Fruit fly (Drosophila melanogaster) whole organism, embryonic: ENCODE measurements around the gene CG15044.
A peak's percentile ranks its signal among the peaks of the same experiment; 100 is the strongest.

Experiments used
- Atf3 ChIP-seq: fragments of 200-800 bp; sonication (Bioruptor generic); optimal IDR thresholded peaks from 3 replicates; lab custom pipeline; 2016; ENCODE audit warnings: missing biosample characterization, missing genetic modification characterization
- B-H2 ChIP-seq: fragments of 200-800 bp; sonication (Bioruptor generic); optimal IDR thresholded peaks from 2 replicates; lab custom pipeline; 2018; ENCODE audit warnings: missing biosample characterization, mild to moderate bottlenecking, missing genetic modification characterization
- CG12299 ChIP-seq: fragments of 200-800 bp; sonication (Bioruptor generic); optimal IDR thresholded peaks from 2 replicates; lab custom pipeline; 2018; ENCODE audit warnings: missing biosample characterization, mild to moderate bottlenecking, missing genetic modification characterization
- CG12769 ChIP-seq: fragments of 200-800 bp; sonication (Bioruptor generic); optimal IDR thresholded peaks from 2 replicates; lab custom pipeline; 2019; ENCODE audit warnings: missing biosample characterization, mild to moderate bottlenecking, missing genetic modification characterization, moderate library complexity
- CG12942 ChIP-seq: fragments of 200-800 bp; sonication (Bioruptor generic); optimal IDR thresholded peaks from 3 replicates; lab custom pipeline; 2016; ENCODE audit warnings: missing biosample characterization, missing genetic modification characterization
- CG14965 ChIP-seq: fragments of 200-800 bp; sonication (Bioruptor generic); optimal IDR thresholded peaks from 2 replicates; lab custom pipeline; 2016; ENCODE audit warnings: missing biosample characterization, missing genetic modification characterization, borderline replicate concordance
- CG15269 ChIP-seq: fragments of 200-800 bp; sonication (Bioruptor generic); optimal IDR thresholded peaks from 2 replicates; lab custom pipeline; 2018; ENCODE audit warnings: missing biosample characterization, mild to moderate bottlenecking, missing genetic modification characterization, moderate library complexity
- CG17328 ChIP-seq: fragments of 200-800 bp; sonication (Bioruptor generic); IDR thresholded peaks from 2 replicates; pipeline ENCODE4 v1.3.6; 2022; ENCODE audit warnings: missing biosample characterization, missing genetic modification characterization
- CG30020 ChIP-seq: fragments of 200-800 bp; optimal IDR thresholded peaks from 2 replicates; lab custom pipeline; 2019; ENCODE audit warnings: missing biosample characterization, mild to moderate bottlenecking, missing genetic modification characterization, moderate library complexity
- CG30403 ChIP-seq: fragments of 200-800 bp; sonication (Bioruptor generic); optimal IDR thresholded peaks from 3 replicates; lab custom pipeline; 2016; ENCODE audit warnings: missing biosample characterization, missing genetic modification characterization
- CG34376 ChIP-seq: fragments of 200-800 bp; sonication (Bioruptor generic); optimal IDR thresholded peaks from 2 replicates; lab custom pipeline; 2018; ENCODE audit warnings: missing biosample characterization, mild to moderate bottlenecking, missing genetic modification characterization
- CG4617 ChIP-seq: fragments of 200-800 bp; sonication (Bioruptor generic); optimal IDR thresholded peaks from 3 replicates; lab custom pipeline; 2016; ENCODE audit warnings: missing biosample characterization, missing genetic modification characterization, borderline replicate concordance
- CG5180 ChIP-seq: fragments of 200-800 bp; sonication (Bioruptor generic); optimal IDR thresholded peaks from 3 replicates; lab custom pipeline; 2017; ENCODE audit warnings: missing biosample characterization, missing genetic modification characterization, mild to moderate bottlenecking, moderate library complexity, missing genetic modification reagents
- CG7987 ChIP-seq: fragments of 200-800 bp; sonication (Bioruptor generic); optimal IDR thresholded peaks from 2 replicates; lab custom pipeline; 2018; ENCODE audit warnings: missing biosample characterization, mild to moderate bottlenecking, missing genetic modification characterization, moderate library complexity
- CG9437 ChIP-seq: fragments of 200-800 bp; sonication (Bioruptor generic); optimal IDR thresholded peaks from 2 replicates; lab custom pipeline; 2018; ENCODE audit warnings: missing biosample characterization, mild to moderate bottlenecking, missing genetic modification characterization
- CoRest ChIP-seq: fragments of 200-800 bp; sonication (Bioruptor generic); optimal IDR thresholded peaks from 3 replicates; lab custom pipeline; 2018; ENCODE audit warnings: missing biosample characterization, mild to moderate bottlenecking, missing genetic modification characterization, moderate library complexity
- Hmr ChIP-seq: fragments of 200-800 bp; sonication (Bioruptor generic); optimal IDR thresholded peaks from 3 replicates; lab custom pipeline; 2017; ENCODE audit warnings: mild to moderate bottlenecking, missing biosample characterization, missing genetic modification reagents, missing genetic modification characterization
- Hr78 ChIP-seq, 2 experiments: fragments of 200-800 bp in 1 of 2; fragments of >200 bp in 1 of 2; sonication (Bioruptor generic) in 1 of 2; optimal IDR thresholded peaks; 2 replicates each; lab custom pipeline; 2017 to 2019; ENCODE audit warnings: missing biosample characterization in 2 of 2, missing genetic modification characterization in 2 of 2, mild to moderate bottlenecking in 1 of 2, moderate library complexity in 1 of 2
- MESR4 ChIP-seq: fragments of 200-800 bp; sonication (Bioruptor generic); optimal IDR thresholded peaks from 2 replicates; lab custom pipeline; 2018; ENCODE audit warnings: missing biosample characterization, mild to moderate bottlenecking, missing genetic modification characterization, moderate library complexity
- Max ChIP-seq: fragments of 200-800 bp; sonication (Bioruptor generic); optimal IDR thresholded peaks from 2 replicates; lab custom pipeline; 2016; ENCODE audit warnings: missing biosample characterization, mild to moderate bottlenecking, missing genetic modification characterization
- Neu2 ChIP-seq: fragments of 200-800 bp; sonication (Bioruptor generic); optimal IDR thresholded peaks from 3 replicates; lab custom pipeline; 2016; ENCODE audit warnings: missing biosample characterization, missing genetic modification characterization, borderline replicate concordance
- Nf-YA ChIP-seq: fragments of 200-800 bp; sonication (Bioruptor generic); IDR thresholded peaks from 2 replicates; pipeline ENCODE4 v1.3.6; 2022; ENCODE audit warnings: missing biosample characterization, missing genetic modification characterization
- Nf-YC ChIP-seq: fragments of 200-800 bp; optimal IDR thresholded peaks from 3 replicates; lab custom pipeline; 2019; ENCODE audit warnings: missing biosample characterization, mild to moderate bottlenecking, missing genetic modification characterization, moderate library complexity
- Oli ChIP-seq: fragments of 200-800 bp; sonication (Bioruptor generic); optimal IDR thresholded peaks from 2 replicates; lab custom pipeline; 2018; ENCODE audit warnings: missing biosample characterization, mild to moderate bottlenecking, missing genetic modification characterization, moderate library complexity
- Rfx ChIP-seq: fragments of 200-800 bp; sonication (Bioruptor generic); IDR thresholded peaks from 2 replicates; pipeline ENCODE4 v1.3.6; 2022; ENCODE audit warnings: missing biosample characterization, missing genetic modification characterization
- Side ChIP-seq: fragments of 200-800 bp; sonication (Bioruptor generic); optimal IDR thresholded peaks from 2 replicates; lab custom pipeline; 2016; ENCODE audit warnings: missing biosample characterization, missing genetic modification characterization
- Ssrp ChIP-seq: fragments of 200-800 bp; sonication (Bioruptor generic); optimal IDR thresholded peaks from 2 replicates; lab custom pipeline; 2018; ENCODE audit warnings: missing biosample characterization, mild to moderate bottlenecking, missing genetic modification characterization, moderate library complexity
- abd-A ChIP-seq: fragments of 200-800 bp; sonication (Bioruptor generic); optimal IDR thresholded peaks from 3 replicates; lab custom pipeline; 2019; ENCODE audit warnings: missing biosample characterization, mild to moderate bottlenecking, missing genetic modification characterization, moderate library complexity
- cas ChIP-seq: fragments of 200-800 bp; sonication (Bioruptor generic); IDR thresholded peaks from 2 replicates; pipeline ENCODE4 v1.3.6; 2022; ENCODE audit warnings: missing biosample characterization, missing genetic modification characterization
- chm ChIP-seq: fragments of 200-800 bp; sonication (Bioruptor generic); IDR thresholded peaks from 2 replicates; pipeline ENCODE4 v1.3.6; 2022; ENCODE audit warnings: missing biosample characterization, missing genetic modification characterization
- dysf ChIP-seq: fragments of 200-800 bp; sonication (Bioruptor generic); IDR thresholded peaks from 3 replicates; pipeline ENCODE4 v1.3.6; 2022; ENCODE audit warnings: missing biosample characterization, missing genetic modification characterization
- ewg ChIP-seq: fragments of 200-800 bp; sonication (Bioruptor generic); optimal IDR thresholded peaks from 3 replicates; lab custom pipeline; 2017; ENCODE audit warnings: mild to moderate bottlenecking, missing biosample characterization, missing genetic modification reagents, missing genetic modification characterization
- fru ChIP-seq: fragments of >200 bp; optimal IDR thresholded peaks from 2 replicates; lab custom pipeline; 2017
- ftz-f1 ChIP-seq: fragments of 200-800 bp; sonication (Bioruptor generic); optimal IDR thresholded peaks from 2 replicates; lab custom pipeline; 2016; ENCODE audit warnings: missing biosample characterization, missing genetic modification characterization
- fu2 ChIP-seq: fragments of 200-800 bp; sonication (Bioruptor generic); optimal IDR thresholded peaks from 2 replicates; lab custom pipeline; 2016; ENCODE audit warnings: missing biosample characterization, missing genetic modification characterization
- her ChIP-seq: fragments of 200-800 bp; sonication (Bioruptor generic); optimal IDR thresholded peaks from 2 replicates; lab custom pipeline; 2016; ENCODE audit warnings: missing biosample characterization, missing genetic modification characterization
- ind ChIP-seq: fragments of 200-800 bp; sonication (Bioruptor generic); optimal IDR thresholded peaks from 3 replicates; lab custom pipeline; 2016; ENCODE audit warnings: missing biosample characterization, missing genetic modification characterization
- jing ChIP-seq: fragments of 200-800 bp; sonication (Bioruptor generic); optimal IDR thresholded peaks from 2 replicates; lab custom pipeline; 2018; ENCODE audit warnings: missing biosample characterization, mild to moderate bottlenecking, missing genetic modification characterization
- nau ChIP-seq: fragments of 200-800 bp; sonication (Bioruptor generic); optimal IDR thresholded peaks from 3 replicates; lab custom pipeline; 2017; ENCODE audit warnings: missing biosample characterization, mild to moderate bottlenecking, missing genetic modification characterization, missing genetic modification reagents
- org-1 ChIP-seq: fragments of 200-800 bp; sonication (Bioruptor generic); optimal IDR thresholded peaks from 2 replicates; lab custom pipeline; 2017; ENCODE audit warnings: missing biosample characterization, missing genetic modification characterization
- peb ChIP-seq: fragments of 200-800 bp; sonication (Bioruptor generic); IDR thresholded peaks from 2 replicates; pipeline ENCODE4 v1.3.6; 2022; ENCODE audit warnings: missing biosample characterization, missing genetic modification characterization
- pros ChIP-seq: fragments of 200-800 bp; sonication (Bioruptor generic); optimal IDR thresholded peaks from 3 replicates; lab custom pipeline; 2019; ENCODE audit warnings: missing biosample characterization, mild to moderate bottlenecking, missing genetic modification characterization, moderate library complexity
- pzg ChIP-seq: fragments of 200-800 bp; sonication (Bioruptor generic); optimal IDR thresholded peaks from 3 replicates; lab custom pipeline; 2018; ENCODE audit warnings: missing biosample characterization, mild to moderate bottlenecking, missing genetic modification characterization, moderate library complexity
- ranshi ChIP-seq: fragments of 200-800 bp; sonication (Bioruptor generic); IDR thresholded peaks from 2 replicates; pipeline ENCODE4 v1.3.6; 2022; ENCODE audit warnings: missing biosample characterization, missing genetic modification characterization
- sisA ChIP-seq: fragments of 200-800 bp; sonication (Bioruptor generic); IDR thresholded peaks from 2 replicates; pipeline ENCODE4 v1.3.6; 2022; ENCODE audit warnings: missing biosample characterization, missing genetic modification characterization
- stc ChIP-seq: fragments of 200-800 bp; sonication (Bioruptor generic); IDR thresholded peaks from 2 replicates; pipeline ENCODE4 v1.3.6; 2022; ENCODE audit warnings: missing biosample characterization, missing genetic modification characterization
- tio ChIP-seq: fragments of 200-800 bp; sonication (Bioruptor generic); optimal IDR thresholded peaks from 2 replicates; lab custom pipeline; 2017; ENCODE audit warnings: missing biosample characterization, missing genetic modification characterization, inconsistent platforms
- tll ChIP-seq, 2 experiments: fragments of 200-800 bp in 1 of 2; fragments of >200 bp in 1 of 2; sonication (Bioruptor generic) in 1 of 2; optimal IDR thresholded peaks; 2 replicates each; lab custom pipeline; 2017 to 2019; ENCODE audit warnings: missing biosample characterization in 2 of 2, missing genetic modification characterization in 2 of 2, mild to moderate bottlenecking in 1 of 2, moderate library complexity in 1 of 2
- unpg ChIP-seq: fragments of 200-800 bp; sonication (Bioruptor generic); optimal IDR thresholded peaks from 3 replicates; lab custom pipeline; 2018; ENCODE audit warnings: missing biosample characterization, mild to moderate bottlenecking, missing genetic modification characterization, moderate library complexity
- zen ChIP-seq: fragments of 200-800 bp; sonication (Bioruptor generic); optimal IDR thresholded peaks from 3 replicates; lab custom pipeline; 2018; ENCODE audit warnings: missing biosample characterization, mild to moderate bottlenecking, missing genetic modification characterization, moderate library complexity
- zen2 ChIP-seq: fragments of 200-800 bp; sonication (Bioruptor generic); IDR thresholded peaks from 3 replicates; pipeline ENCODE4 v1.3.6; 2022; ENCODE audit warnings: missing biosample characterization, missing genetic modification characterization; ENCODE audit not compliant: partially characterized antibody

The CG15044 gene

DNA sequence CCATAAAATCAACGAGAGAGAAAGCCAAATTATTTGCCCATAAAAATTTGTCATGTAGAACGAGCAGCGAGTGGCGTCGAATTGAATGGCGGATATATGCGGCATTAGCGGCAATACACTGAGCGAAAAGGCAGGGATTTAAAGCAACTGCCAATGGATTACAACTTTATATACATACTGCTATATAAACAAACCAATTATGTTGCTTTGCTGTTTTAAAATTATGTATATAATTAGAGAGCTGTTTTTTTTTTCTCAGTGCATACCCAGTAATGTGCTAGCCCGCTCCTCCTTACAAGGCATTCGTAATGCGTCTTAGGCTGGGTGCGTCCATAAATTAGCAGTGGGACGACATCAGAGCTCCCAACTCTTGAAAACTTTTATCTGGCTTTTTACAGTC is 23.9 kb downstream of the CG15044 start (continued):
- TF ChIP-seq her (GFP tag; lab: Kevin White, UChicago): no peak
- no peak for TF ChIP-seq peb (GFP tag; lab: Robert Waterston, UW)
- TF ChIP-seq chm (GFP tag; lab: Robert Waterston, UW): no peak
- TF ChIP-seq Nf-YA: no peak
- no peak for TF ChIP-seq pzg (GFP tag; lab: Kevin White, UChicago)
- no peak for TF ChIP-seq cas (GFP tag; lab: Robert Waterston, UW)
- TF ChIP-seq CG30403 (GFP tag; lab: Kevin White, UChicago): peak; percentile 2
- TF ChIP-seq abd-A: no peak
- peak; percentile 62 for TF ChIP-seq Rfx
- no peak for TF ChIP-seq CG5180 (GFP tag; lab: Kevin White, UChicago)
- no peak for TF ChIP-seq MESR4
- no peak for TF ChIP-seq CG12769 (tag; lab: Kevin White, UChicago)
- no peak for TF ChIP-seq Max (GFP tag; lab: Kevin White, UChicago)
- TF ChIP-seq B-H2: no peak
- TF ChIP-seq Ssrp (tag; lab: Kevin White, UChicago): no peak
- no peak for TF ChIP-seq ftz-f1 (GFP tag; lab: Kevin White, UChicago)
- TF ChIP-seq nau (GFP tag; lab: Kevin White, UChicago): no peak
- no peak for TF ChIP-seq ranshi (GFP tag; lab: Robert Waterston, UW)
- TF ChIP-seq Neu2: no peak
- TF ChIP-seq zen2: no peak
- no peak for TF ChIP-seq stc (GFP tag; lab: Robert Waterston, UW)
- TF ChIP-seq CG12942 (GFP tag; lab: Kevin White, UChicago): no peak
- TF ChIP-seq pros: no peak
- no peak for TF ChIP-seq Nf-YC (tag; lab: Kevin White, UChicago)
- no peak for TF ChIP-seq zen (tag; lab: Kevin White, UChicago)
- TF ChIP-seq Hmr (GFP tag; lab: Kevin White, UChicago): peak; percentile 48
- no peak for TF ChIP-seq CG7987
- peak; percentile 25 for TF ChIP-seq unpg (GFP tag; lab: Kevin White, UChicago)
- no peak for TF ChIP-seq CG30020
- TF ChIP-seq Oli (tag; lab: Kevin White, UChicago): peak; percentile 17
- peak; percentile 8 for TF ChIP-seq CoRest (tag; lab: Kevin White, UChicago)
- TF ChIP-seq fu2: no peak
- TF ChIP-seq Hr78 (GFP tag; optimal IDR thresholded peaks at IDR 0.05; lab: Kevin White, UChicago): no peak
- TF ChIP-seq ind (GFP tag; lab: Kevin White, UChicago): peak; percentile 33
- TF ChIP-seq Atf3 (GFP tag; lab: Kevin White, UChicago): no peak
- TF ChIP-seq CG34376 (GFP tag; lab: Kevin White, UChicago): no peak
- peak; percentile 6 for TF ChIP-seq org-1 (GFP tag; lab: Kevin White, UChicago)
- no peak for TF ChIP-seq Side (GFP tag; lab: Kevin White, UChicago)
- TF ChIP-seq CG12299 (tag; lab: Kevin White, UChicago): no peak
- TF ChIP-seq sisA (GFP tag; lab: Robert Waterston, UW): peak; percentile 33; the same call in 1 of the 2 replicates
- no peak for TF ChIP-seq tio (GFP tag; lab: Kevin White, UChicago)
- no peak for TF ChIP-seq CG17328 (GFP tag; lab: Robert Waterston, UW)
- TF ChIP-seq CG4617 (GFP tag; lab: Kevin White, UChicago): no peak
- TF ChIP-seq dysf (GFP tag; lab: Robert Waterston, UW): peak; percentile 51
- TF ChIP-seq fru (lab: Kevin White, UChicago): no peak
- TF ChIP-seq ewg (GFP tag; lab: Kevin White, UChicago): no peak
- TF ChIP-seq CG15269 (tag; lab: Kevin White, UChicago): peak; percentile 26
- no peak for TF ChIP-seq jing (GFP tag; lab: Kevin White, UChicago)
- no peak for TF ChIP-seq tll (GFP tag; optimal IDR thresholded peaks at IDR 0.05; lab: Kevin White, UChicago)
- no peak for TF ChIP-seq CG14965
- no peak for TF ChIP-seq CG9437 (GFP tag; lab: Kevin White, UChicago)
